Fruit fly (Drosophila melanogaster) whole organism, prepupa: ENCODE data around the gene CG17110.

Experiments
- Blimp-1 ChIP-seq: fragments of 200-800 bp; sonication (Bioruptor generic); optimal IDR thresholded peaks from 3 replicates; lab custom pipeline; 2017; ENCODE audit warnings: missing biosample characterization, missing genetic modification characterization, mild to moderate bottlenecking, moderate library complexity, missing genetic modification reagents
- CG10631 ChIP-seq: fragments of 200-800 bp; sonication (Bioruptor generic); optimal IDR thresholded peaks from 2 replicates; lab custom pipeline; 2016; ENCODE audit warnings: missing biosample characterization, missing genetic modification characterization
- CG11762 ChIP-seq: fragments of 200-800 bp; sonication (Bioruptor generic); optimal IDR thresholded peaks from 3 replicates; lab custom pipeline; 2016; ENCODE audit warnings: missing biosample characterization, missing genetic modification characterization; ENCODE audit not compliant: insufficient read depth
- CG16779 ChIP-seq: fragments of 200-800 bp; sonication (Bioruptor generic); optimal IDR thresholded peaks from 3 replicates; lab custom pipeline; 2017; ENCODE audit warnings: missing biosample characterization, mild to moderate bottlenecking, missing genetic modification characterization
- CG3032 ChIP-seq: fragments of 200-800 bp; optimal IDR thresholded peaks from 2 replicates; lab custom pipeline; 2019; ENCODE audit warnings: missing biosample characterization, mild to moderate bottlenecking, missing genetic modification characterization, moderate library complexity
- CG31627 ChIP-seq: fragments of 200-800 bp; sonication (Bioruptor generic); optimal IDR thresholded peaks from 3 replicates; lab custom pipeline; 2016; ENCODE audit warnings: missing biosample characterization, missing genetic modification characterization
- CG32006 ChIP-seq: fragments of 200-800 bp; sonication (Bioruptor generic); optimal IDR thresholded peaks from 3 replicates; lab custom pipeline; 2017; ENCODE audit warnings: missing biosample characterization, mild to moderate bottlenecking, missing genetic modification characterization
- CG34406 ChIP-seq: fragments of 200-800 bp; sonication (Bioruptor generic); optimal IDR thresholded peaks from 3 replicates; lab custom pipeline; 2016; ENCODE audit warnings: missing biosample characterization, missing genetic modification characterization
- CG3919 ChIP-seq: fragments of 200-800 bp; sonication (Bioruptor generic); optimal IDR thresholded peaks from 3 replicates; lab custom pipeline; 2016; ENCODE audit warnings: missing biosample characterization, missing genetic modification characterization
- CG4318 ChIP-seq: fragments of 200-800 bp; sonication (Bioruptor generic); optimal IDR thresholded peaks from 3 replicates; lab custom pipeline; 2017; ENCODE audit warnings: missing biosample characterization, mild to moderate bottlenecking, missing genetic modification characterization
- CG6163 ChIP-seq: fragments of 200-800 bp; sonication (Bioruptor generic); IDR thresholded peaks from 3 replicates; pipeline ENCODE4 v1.3.6; 2022; ENCODE audit warnings: missing biosample characterization, missing genetic modification characterization
- CG6276 ChIP-seq: fragments of 200-800 bp; sonication (Bioruptor generic); optimal IDR thresholded peaks from 2 replicates; lab custom pipeline; 2017; ENCODE audit warnings: missing biosample characterization, mild to moderate bottlenecking, missing genetic modification characterization
- CG6792 ChIP-seq: fragments of 200-800 bp; sonication (Bioruptor generic); optimal IDR thresholded peaks from 3 replicates; lab custom pipeline; 2016; ENCODE audit warnings: missing biosample characterization, missing genetic modification characterization
- CG6808 ChIP-seq: fragments of 200-800 bp; sonication (Bioruptor generic); optimal IDR thresholded peaks from 3 replicates; lab custom pipeline; 2017; ENCODE audit warnings: missing biosample characterization, missing genetic modification characterization, mild to moderate bottlenecking, moderate library complexity, missing genetic modification reagents
- CG7368 ChIP-seq: fragments of 200-800 bp; sonication (Bioruptor generic); optimal IDR thresholded peaks from 3 replicates; lab custom pipeline; 2016; ENCODE audit warnings: missing biosample characterization, missing genetic modification characterization
- CG8119 ChIP-seq: fragments of 200-800 bp; sonication (Bioruptor generic); IDR thresholded peaks from 3 replicates; pipeline ENCODE4 v1.3.6; 2022; ENCODE audit warnings: missing biosample characterization, missing genetic modification characterization
- CG8319 ChIP-seq: fragments of 200-800 bp; sonication (Bioruptor generic); optimal IDR thresholded peaks from 3 replicates; lab custom pipeline; 2016; ENCODE audit warnings: missing biosample characterization, missing genetic modification characterization
- CG8632 ChIP-seq: fragments of 200-800 bp; sonication (Bioruptor generic); optimal IDR thresholded peaks from 3 replicates; lab custom pipeline; 2016; ENCODE audit warnings: missing biosample characterization, missing genetic modification characterization
- CG9139 ChIP-seq: fragments of 200-800 bp; sonication (Bioruptor generic); optimal IDR thresholded peaks from 3 replicates; lab custom pipeline; 2017; ENCODE audit warnings: missing biosample characterization, mild to moderate bottlenecking, missing genetic modification characterization
- Eip93F ChIP-seq: fragments of 200-800 bp; sonication (Bioruptor generic); optimal IDR thresholded peaks from 2 replicates; lab custom pipeline; 2016; ENCODE audit warnings: missing biosample characterization, mild to moderate bottlenecking, missing genetic modification characterization
- Gug ChIP-seq: fragments of 200-800 bp; sonication (Bioruptor generic); IDR thresholded peaks from 2 replicates; pipeline ENCODE4 v1.3.6; 2022; ENCODE audit warnings: missing biosample characterization, missing genetic modification characterization
- Hr39 ChIP-seq: fragments of 200-800 bp; sonication (Bioruptor generic); optimal IDR thresholded peaks from 2 replicates; lab custom pipeline; 2016; ENCODE audit warnings: missing biosample characterization, missing genetic modification characterization
- OdsH ChIP-seq: fragments of 200-800 bp; sonication (Bioruptor generic); optimal IDR thresholded peaks from 3 replicates; lab custom pipeline; 2016; ENCODE audit warnings: missing biosample characterization, missing genetic modification characterization
- Smox ChIP-seq: fragments of 200-800 bp; sonication (Bioruptor generic); optimal IDR thresholded peaks from 3 replicates; lab custom pipeline; 2016; ENCODE audit warnings: missing biosample characterization, missing genetic modification characterization
- Sox102F ChIP-seq: fragments of 200-800 bp; sonication (Bioruptor generic); optimal IDR thresholded peaks from 2 replicates; lab custom pipeline; 2016; ENCODE audit warnings: missing biosample characterization, mild to moderate bottlenecking, missing genetic modification characterization
- Sox15 ChIP-seq: fragments of 200-800 bp; sonication (Bioruptor generic); optimal IDR thresholded peaks from 3 replicates; lab custom pipeline; 2016; ENCODE audit warnings: missing biosample characterization, missing genetic modification characterization
- dsx ChIP-seq: fragments of 200-800 bp; optimal IDR thresholded peaks from 3 replicates; lab custom pipeline; 2019; ENCODE audit warnings: missing biosample characterization, mild to moderate bottlenecking, missing genetic modification characterization, moderate library complexity; ENCODE audit not compliant: poor library complexity, severe bottlenecking
- fd59A ChIP-seq: fragments of 200-800 bp; sonication (Bioruptor generic); optimal IDR thresholded peaks from 2 replicates; lab custom pipeline; 2017; ENCODE audit warnings: missing biosample characterization, mild to moderate bottlenecking, missing genetic modification characterization, missing genetic modification reagents
- fd85E ChIP-seq: fragments of 200-800 bp; sonication (Bioruptor generic); optimal IDR thresholded peaks from 3 replicates; lab custom pipeline; 2016; ENCODE audit warnings: missing biosample characterization, missing genetic modification characterization
- lz ChIP-seq: fragments of 200-800 bp; sonication (Bioruptor generic); optimal IDR thresholded peaks from 3 replicates; lab custom pipeline; 2016; ENCODE audit warnings: missing biosample characterization, missing genetic modification characterization
- pdm3 ChIP-seq: fragments of 200-800 bp; sonication (Bioruptor generic); optimal IDR thresholded peaks from 3 replicates; lab custom pipeline; 2016; ENCODE audit warnings: missing biosample characterization, missing genetic modification characterization
- ss ChIP-seq, 2 experiments: fragments of 200-800 bp; sonication (Bioruptor generic); optimal IDR thresholded peaks; 2 replicates in 1 of 2; 3 replicates in 1 of 2; lab custom pipeline; 2017 to 2018; ENCODE audit warnings: mild to moderate bottlenecking in 2 of 2, missing biosample characterization in 2 of 2, missing genetic modification characterization in 2 of 2, moderate library complexity in 1 of 2
- svp ChIP-seq: fragments of 200-800 bp; sonication (Bioruptor generic); peaks from one replicate; lab custom pipeline; 2016; ENCODE audit warnings: missing biosample characterization, missing genetic modification characterization
- vri ChIP-seq: fragments of 200-800 bp; sonication (Bioruptor generic); optimal IDR thresholded peaks from 3 replicates; lab custom pipeline; 2016; ENCODE audit warnings: missing biosample characterization, mild to moderate bottlenecking, missing genetic modification characterization

The CG17110 gene

DNA sequence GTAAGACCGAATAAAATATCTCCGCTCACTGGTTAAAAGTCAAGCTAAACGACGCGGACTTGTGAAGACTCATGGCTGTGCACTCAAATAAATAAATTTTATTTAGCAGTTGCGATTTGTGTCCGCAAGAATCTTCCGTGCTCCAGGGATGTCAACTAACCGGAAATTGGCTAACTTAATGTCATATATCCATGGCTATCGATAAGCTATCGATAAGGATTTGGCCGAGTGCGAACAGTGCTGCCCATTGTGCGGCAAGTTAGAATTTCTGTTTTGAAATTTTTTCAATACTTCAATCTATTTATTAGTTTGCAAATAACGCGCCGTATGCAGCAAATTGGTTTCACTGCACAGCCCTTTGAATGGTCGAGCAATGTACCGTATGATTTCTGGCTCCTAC, 37.6 kb upstream of the CG17110 start, which contains the start of gene p53 (continued):
- peak; percentile 45 for TF ChIP-seq CG31627 (GFP tag; lab: Kevin White, UChicago)
- peak; percentile 45 for TF ChIP-seq vri
- TF ChIP-seq CG34406 (GFP tag; lab: Kevin White, UChicago), result peak; percentile 46
- TF ChIP-seq dsx (GFP tag; lab: Kevin White, UChicago), result no peak
- TF ChIP-seq CG6808 (GFP tag; lab: Kevin White, UChicago), result peak; percentile 100
- TF ChIP-seq CG11762, result peak; percentile 16
- TF ChIP-seq CG7368 (GFP tag; lab: Kevin White, UChicago), result peak; percentile 27
- peak; percentile 20 for TF ChIP-seq fd59A (GFP tag; lab: Kevin White, UChicago)
- peak; percentile 47 for TF ChIP-seq Sox102F (GFP tag; lab: Kevin White, UChicago)
- no peak for TF ChIP-seq CG32006
- peak; percentile 69 for TF ChIP-seq CG3919 (GFP tag; lab: Kevin White, UChicago)
- no peak for TF ChIP-seq CG16779 (tag; lab: Kevin White, UChicago)
- peak; percentile 18 for TF ChIP-seq Blimp-1 (GFP tag; lab: Kevin White, UChicago)
- TF ChIP-seq CG8632, result peak; percentile 3
- peak; percentile 45 for TF ChIP-seq CG6792
- TF ChIP-seq CG8319 (GFP tag; lab: Kevin White, UChicago), result peak; percentile 39
- peak; percentile 36 for TF ChIP-seq CG3032 (tag; lab: Kevin White, UChicago)
- no peak for TF ChIP-seq CG6276 (GFP tag; lab: Kevin White, UChicago)
- TF ChIP-seq OdsH (GFP tag; lab: Kevin White, UChicago), result peak; percentile 58
- TF ChIP-seq Smox (GFP tag; lab: Kevin White, UChicago), result no peak
- TF ChIP-seq pdm3 (GFP tag; lab: Kevin White, UChicago), result no peak
- peak; percentile 25 for TF ChIP-seq CG9139 (GFP tag; lab: Kevin White, UChicago)

DNA sequence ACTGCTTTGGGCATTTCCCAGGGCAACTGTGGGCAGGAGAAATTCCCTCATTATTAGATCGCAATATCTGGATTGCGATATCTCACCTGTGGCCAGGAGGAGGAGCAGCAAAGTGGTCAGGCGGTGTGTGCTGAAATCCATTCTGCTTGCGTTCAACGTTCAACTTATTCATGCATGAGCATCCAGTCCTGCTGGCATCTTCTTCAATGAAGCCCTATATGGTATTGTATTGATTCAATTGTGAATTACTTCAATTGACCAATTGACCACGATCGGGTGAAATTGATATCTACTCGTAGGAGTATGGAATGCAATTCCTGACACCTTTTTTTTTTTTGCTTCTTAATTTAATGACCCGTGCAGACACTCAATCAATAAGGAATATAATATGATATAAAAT, 35.4 kb upstream of the CG17110 start:
- no peak for TF ChIP-seq CG31627 (GFP tag; lab: Kevin White, UChicago)
- no peak for TF ChIP-seq Blimp-1 (GFP tag; lab: Kevin White, UChicago)
- TF ChIP-seq Gug, result no peak
- no peak for TF ChIP-seq CG6163 (GFP tag; lab: Robert Waterston, UW)
- no peak for TF ChIP-seq CG8632
- no peak for TF ChIP-seq CG8319 (GFP tag; lab: Kevin White, UChicago)
- no peak for TF ChIP-seq dsx (GFP tag; lab: Kevin White, UChicago)
- no peak for TF ChIP-seq CG8119 (GFP tag; lab: Robert Waterston, UW)
- no peak for TF ChIP-seq CG7368 (GFP tag; lab: Kevin White, UChicago)
- no peak for TF ChIP-seq Smox (GFP tag; lab: Kevin White, UChicago)

DNA sequence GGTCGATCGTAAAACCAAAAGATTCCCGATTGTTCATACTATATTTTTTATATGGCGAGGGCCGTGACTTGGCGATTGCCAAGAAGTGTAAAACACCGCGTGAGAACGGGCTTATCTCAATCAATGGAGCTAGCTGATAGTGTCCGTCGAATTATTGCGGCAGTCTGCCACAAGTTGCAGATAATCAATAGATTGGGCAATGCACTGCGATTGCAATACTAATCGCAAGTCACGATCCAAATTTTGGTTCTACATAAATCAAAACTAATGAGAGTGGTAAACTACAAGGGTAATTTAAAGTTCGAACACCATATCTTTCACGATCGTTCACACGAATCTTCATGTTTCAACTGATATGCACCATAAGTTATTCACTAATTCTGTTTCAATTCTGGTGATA, 34.8 kb upstream of the CG17110 start:
- TF ChIP-seq CG4318, result no peak
- TF ChIP-seq vri, result peak; percentile 7

- TF ChIP-seq CG3032 (tag; lab: Kevin White, UChicago) (no peak), fd59A (GFP tag; lab: Kevin White, UChicago) (no peak), Eip93F (GFP tag; lab: Kevin White, UChicago) (no peak), CG8319 (GFP tag; lab: Kevin White, UChicago) (no peak), lz (GFP tag; lab: Kevin White, UChicago) (no peak), Sox15 (GFP tag; lab: Kevin White, UChicago) (no peak), Hr39 (GFP tag; lab: Kevin White, UChicago) (no peak)
These were observed 34.1 kb upstream of the CG17110 start for dm6 chr3R:23057390-23057789.

- TF ChIP-seq CG3032 (tag; lab: Kevin White, UChicago) (no peak), Sox102F (GFP tag; lab: Kevin White, UChicago) (no peak), CG16779 (tag; lab: Kevin White, UChicago) (no peak), CG6808 (GFP tag; lab: Kevin White, UChicago) (no peak), CG10631 (no peak), fd85E (GFP tag; lab: Kevin White, UChicago) (no peak), ss (GFP tag; optimal IDR thresholded peaks at IDR 0.05; lab: Kevin White, UChicago) (no peak), Eip93F (GFP tag; lab: Kevin White, UChicago) (no peak), CG34406 (GFP tag; lab: Kevin White, UChicago) (no peak), fd59A (GFP tag; lab: Kevin White, UChicago) (no peak), vri (no peak), CG4318 (no peak), Gug (no peak), svp (no peak)
These were observed 32.7 kb upstream of the CG17110 start, which contains the start of gene Ctns for dm6 chr3R:23058858-23059257. TSS of gene Ctns (minus strand) at chr3R:23058958.
